Worm (Caenorhabditis elegans) whole organism, late embryonic: ENCODE results near the gene acr-10.
A peak's percentile ranks its signal among the peaks of the same experiment; 100 is the strongest.

ENCODE experiments used
- C38D4.7 ChIP-seq: fragments of 200-800 bp; sonication (Bioruptor generic); optimal IDR thresholded peaks from 2 replicates; lab custom pipeline; 2018; ENCODE audit warnings: mild to moderate bottlenecking, missing genetic modification characterization, moderate library complexity, missing compliant biosample characterization
- K02D7.2 ChIP-seq: sonication (generic microtip); optimal IDR thresholded peaks from 2 replicates; lab custom pipeline; 2017; ENCODE audit warnings: mild to moderate bottlenecking, missing genetic modification characterization, missing compliant biosample characterization
- K09A11.1 ChIP-seq: sonication (generic microtip); optimal IDR thresholded peaks from 2 replicates; lab custom pipeline; 2017; ENCODE audit warnings: antibody characterized with exemption, mild to moderate bottlenecking, missing genetic modification characterization, missing compliant biosample characterization; ENCODE audit not compliant: insufficient read depth
- T23F11.4 ChIP-seq: fragments of 200-800 bp; sonication (Bioruptor generic); optimal IDR thresholded peaks from 2 replicates; lab custom pipeline; 2018; ENCODE audit warnings: mild to moderate bottlenecking, missing genetic modification characterization, missing compliant biosample characterization
- Y22D7AL.16 ChIP-seq: sonication (generic microtip); optimal IDR thresholded peaks from 2 replicates; lab custom pipeline; 2016; ENCODE audit warnings: missing genetic modification characterization, missing compliant biosample characterization
- ama-1 ChIP-seq: fragments of 150-350 bp; optimal IDR thresholded peaks from 2 replicates; lab custom pipeline; 2014
- ceh-14 ChIP-seq: sonication (generic microtip); optimal IDR thresholded peaks from 2 replicates; lab custom pipeline; 2016; ENCODE audit warnings: missing genotype, missing genetic modification characterization, missing compliant biosample characterization
- ceh-18 ChIP-seq: sonication (generic microtip); optimal IDR thresholded peaks from 2 replicates; lab custom pipeline; 2016; ENCODE audit warnings: missing genetic modification characterization, missing compliant biosample characterization
- ceh-19 ChIP-seq: fragments of 200-800 bp; sonication (Bioruptor generic); optimal IDR thresholded peaks from 2 replicates; lab custom pipeline; 2018; ENCODE audit warnings: mild to moderate bottlenecking, missing genetic modification characterization, missing compliant biosample characterization
- ceh-2 ChIP-seq: sonication (generic microtip); optimal IDR thresholded peaks from 2 replicates; lab custom pipeline; 2016; ENCODE audit warnings: missing genotype, missing genetic modification characterization, missing compliant biosample characterization
- ceh-24 ChIP-seq: sonication (generic microtip); optimal IDR thresholded peaks from 2 replicates; lab custom pipeline; 2016; ENCODE audit warnings: mild to moderate bottlenecking, missing genetic modification characterization, missing compliant biosample characterization
- ceh-31 ChIP-seq: sonication (generic microtip); optimal IDR thresholded peaks from 2 replicates; lab custom pipeline; 2016; ENCODE audit warnings: missing genetic modification characterization, missing compliant biosample characterization
- ceh-34 ChIP-seq: sonication (generic microtip); optimal IDR thresholded peaks from 2 replicates; lab custom pipeline; 2016; ENCODE audit warnings: mild to moderate bottlenecking, missing genetic modification characterization, missing compliant biosample characterization
- ceh-45 ChIP-seq: fragments of 200-800 bp; sonication (Bioruptor generic); IDR thresholded peaks from 2 replicates; pipeline ENCODE4 v1.3.6; 2022; ENCODE audit warnings: missing genetic modification reagents, missing genetic modification characterization, missing compliant biosample characterization
- ceh-48 ChIP-seq: sonication (generic microtip); optimal IDR thresholded peaks from 2 replicates; lab custom pipeline; 2016; ENCODE audit warnings: missing genetic modification characterization, inconsistent platforms, missing compliant biosample characterization
- ceh-6 ChIP-seq: fragments of 200-800 bp; sonication (Bioruptor generic); optimal IDR thresholded peaks from 2 replicates; lab custom pipeline; 2018; ENCODE audit warnings: mild to moderate bottlenecking, missing genetic modification characterization, missing compliant biosample characterization
- ceh-9 ChIP-seq: sonication (generic microtip); optimal IDR thresholded peaks from 2 replicates; lab custom pipeline; 2016; ENCODE audit warnings: mild to moderate bottlenecking, missing genetic modification characterization, inconsistent platforms, missing compliant biosample characterization
- che-1 ChIP-seq: sonication (generic microtip); optimal IDR thresholded peaks from 2 replicates; lab custom pipeline; 2016; ENCODE audit warnings: mild to moderate bottlenecking, missing genetic modification characterization, missing compliant biosample characterization
- dmd-4 ChIP-seq: sonication (generic microtip); optimal IDR thresholded peaks from 2 replicates; lab custom pipeline; 2016; ENCODE audit warnings: borderline replicate concordance, missing genetic modification characterization, missing compliant biosample characterization
- dve-1 ChIP-seq: sonication (generic microtip); optimal IDR thresholded peaks from 2 replicates; lab custom pipeline; 2017; ENCODE audit warnings: antibody characterized with exemption, mild to moderate bottlenecking, missing genetic modification characterization, missing compliant biosample characterization
- elt-2 ChIP-seq: sonication (generic microtip); optimal IDR thresholded peaks from 2 replicates; lab custom pipeline; 2016; ENCODE audit warnings: missing genetic modification reagents, missing genetic modification characterization, missing compliant biosample characterization
- elt-4 ChIP-seq: sonication (generic microtip); optimal IDR thresholded peaks from 2 replicates; lab custom pipeline; 2016; ENCODE audit warnings: missing genetic modification characterization, missing compliant biosample characterization
- ets-4 ChIP-seq: sonication (generic microtip); optimal IDR thresholded peaks from 2 replicates; lab custom pipeline; 2016; ENCODE audit warnings: missing genetic modification characterization, missing compliant biosample characterization
- eyg-1 ChIP-seq: sonication (generic microtip); optimal IDR thresholded peaks from 2 replicates; lab custom pipeline; 2016; ENCODE audit warnings: missing genotype, missing genetic modification characterization, missing compliant biosample characterization
- fax-1 ChIP-seq: sonication (generic microtip); optimal IDR thresholded peaks from 2 replicates; lab custom pipeline; 2016; ENCODE audit warnings: missing genotype, missing genetic modification characterization, missing compliant biosample characterization
- gmeb-2 ChIP-seq: sonication (generic microtip); optimal IDR thresholded peaks from 2 replicates; lab custom pipeline; 2016; ENCODE audit warnings: missing genetic modification characterization, inconsistent platforms, missing compliant biosample characterization
- hlh-13 ChIP-seq: fragments of 200-800 bp; sonication (Bioruptor generic); optimal IDR thresholded peaks from 2 replicates; lab custom pipeline; 2018; ENCODE audit warnings: mild to moderate bottlenecking, missing genetic modification characterization, missing compliant biosample characterization
- hlh-30 ChIP-seq: sonication (generic microtip); optimal IDR thresholded peaks from 2 replicates; lab custom pipeline; 2017; ENCODE audit warnings: antibody characterized with exemption, missing genetic modification characterization, missing compliant biosample characterization; ENCODE audit not compliant: insufficient read depth
- hlh-8 ChIP-seq: sonication (generic microtip); optimal IDR thresholded peaks from 2 replicates; lab custom pipeline; 2016; ENCODE audit warnings: missing genotype, missing genetic modification characterization, missing compliant biosample characterization
- lin-11 ChIP-seq: fragments of 200-800 bp; sonication (Bioruptor generic); optimal IDR thresholded peaks from 2 replicates; lab custom pipeline; 2018; ENCODE audit warnings: mild to moderate bottlenecking, missing genetic modification characterization, missing compliant biosample characterization
- madf-2 ChIP-seq: sonication (generic microtip); optimal IDR thresholded peaks from 2 replicates; lab custom pipeline; 2017; ENCODE audit warnings: missing genetic modification characterization, missing compliant biosample characterization
- mec-3 ChIP-seq: sonication (generic microtip); optimal IDR thresholded peaks from 2 replicates; lab custom pipeline; 2016; ENCODE audit warnings: borderline replicate concordance, missing genetic modification characterization, missing compliant biosample characterization
- nfya-1 ChIP-seq: sonication (generic microtip); optimal IDR thresholded peaks from 2 replicates; lab custom pipeline; 2017; ENCODE audit warnings: missing genetic modification characterization, mild to moderate bottlenecking, missing compliant biosample characterization, antibody characterized with exemption, moderate library complexity
- nhr-11 ChIP-seq: fragments of 150-350 bp; optimal IDR thresholded peaks from 2 replicates; lab custom pipeline; 2014; ENCODE audit warnings: missing biosample characterization, missing genetic modification characterization
- nhr-232 ChIP-seq: sonication (generic microtip); optimal IDR thresholded peaks from 2 replicates; lab custom pipeline; 2016; ENCODE audit warnings: missing genetic modification characterization, missing compliant biosample characterization
- npax-4 ChIP-seq: sonication (generic microtip); optimal IDR thresholded peaks from 2 replicates; lab custom pipeline; 2016; ENCODE audit warnings: missing genetic modification characterization, missing compliant biosample characterization
- pat-9 ChIP-seq: fragments of 200-800 bp; sonication (Bioruptor generic); optimal IDR thresholded peaks from 2 replicates; lab custom pipeline; 2018; ENCODE audit warnings: mild to moderate bottlenecking, missing genetic modification characterization, moderate library complexity, missing compliant biosample characterization
- pax-1 ChIP-seq: fragments of 150-350 bp; optimal IDR thresholded peaks from 2 replicates; lab custom pipeline; 2014; ENCODE audit warnings: missing biosample characterization, missing genetic modification characterization
- pha-4 ChIP-seq: fragments of 150-350 bp; optimal IDR thresholded peaks from 2 replicates; lab custom pipeline; 2018; ENCODE audit warnings: missing biosample characterization, missing genetic modification reagents, missing genetic modification characterization
- pqm-1 ChIP-seq: sonication (generic microtip); optimal IDR thresholded peaks from 2 replicates; lab custom pipeline; 2016; ENCODE audit warnings: missing genetic modification characterization, missing compliant biosample characterization
- pros-1 ChIP-seq: fragments of 150-350 bp; optimal IDR thresholded peaks from 2 replicates; lab custom pipeline; 2014; ENCODE audit warnings: missing biosample characterization, missing genetic modification reagents, missing genetic modification characterization
- rnt-1 ChIP-seq: sonication (generic microtip); optimal IDR thresholded peaks from 2 replicates; lab custom pipeline; 2016; ENCODE audit warnings: missing genetic modification characterization, missing compliant biosample characterization
- sox-2 ChIP-seq: fragments of 200-800 bp; sonication (Bioruptor generic); IDR thresholded peaks from 2 replicates; pipeline ENCODE4 v1.3.6; 2022; ENCODE audit warnings: missing genetic modification reagents, missing genetic modification characterization, missing compliant biosample characterization
- sox-4 ChIP-seq: sonication (generic microtip); optimal IDR thresholded peaks from 2 replicates; lab custom pipeline; 2017; ENCODE audit warnings: mild to moderate bottlenecking, missing genetic modification characterization, inconsistent platforms, missing compliant biosample characterization
- syd-9 ChIP-seq: sonication (generic microtip); optimal IDR thresholded peaks from 2 replicates; lab custom pipeline; 2016; ENCODE audit warnings: mild to moderate bottlenecking, missing genetic modification characterization, moderate library complexity, missing compliant biosample characterization
- tbx-2 ChIP-seq: sonication (generic microtip); optimal IDR thresholded peaks from 2 replicates; lab custom pipeline; 2016; ENCODE audit warnings: missing genetic modification characterization, missing compliant biosample characterization
- tbx-7 ChIP-seq: sonication (generic microtip); optimal IDR thresholded peaks from 2 replicates; lab custom pipeline; 2016; ENCODE audit warnings: missing genotype, missing genetic modification characterization, missing compliant biosample characterization
- ttx-3 ChIP-seq: sonication (generic microtip); optimal IDR thresholded peaks from 2 replicates; lab custom pipeline; 2016; ENCODE audit warnings: missing genetic modification reagents, missing genetic modification characterization, missing compliant biosample characterization
- unc-3 ChIP-seq, 2 experiments: fragments of 200-800 bp in 1 of 2; sonication (Bioruptor generic) in 1 of 2; sonication (generic microtip) in 1 of 2; conservative IDR thresholded peaks in 1 of 2; optimal IDR thresholded peaks in 1 of 2; 2 replicates each; pipeline versions ENCODE4 v1.3.6 to Lab custom; 2016 to 2022; ENCODE audit warnings: missing compliant biosample characterization in 2 of 2, missing genetic modification characterization in 2 of 2, missing genetic modification reagents in 1 of 2
- unc-42 ChIP-seq: sonication (generic microtip); optimal IDR thresholded peaks from 2 replicates; lab custom pipeline; 2016; ENCODE audit warnings: missing genotype, missing genetic modification characterization, missing compliant biosample characterization
- unc-55 ChIP-seq: sonication (generic microtip); optimal IDR thresholded peaks from 2 replicates; lab custom pipeline; 2017; ENCODE audit warnings: missing biosample characterization, missing genetic modification reagents, missing genetic modification characterization
- unc-86 ChIP-seq: sonication (generic microtip); optimal IDR thresholded peaks from 2 replicates; lab custom pipeline; 2016; ENCODE audit warnings: missing genetic modification characterization, missing compliant biosample characterization
- ztf-16 ChIP-seq: sonication (generic microtip); optimal IDR thresholded peaks from 2 replicates; lab custom pipeline; 2017; ENCODE audit warnings: missing genetic modification characterization, missing compliant biosample characterization

Gene acr-10

ce11 chrX:3994418-3994817 lies 27.6 kb upstream of the acr-10 start:
- TF ChIP-seq ceh-14 (tag; lab: Kevin White, UChicago) (peak; percentile 15), dmd-4 (tag; lab: Kevin White, UChicago) (no peak), nhr-11 (tag; lab: Kevin White, UChicago) (no peak), unc-55 (GFP tag; lab: Kevin White, UChicago) (no peak), pha-4 (tag; lab: Kevin White, UChicago) (no peak), ama-1 (lab: Kevin White, UChicago) (no peak), K02D7.2 (tag; lab: Kevin White, UChicago) (no peak), ttx-3 (peak; percentile 33), eyg-1 (peak; percentile 7), hlh-13 (GFP tag; lab: Kevin White, UChicago) (no peak), nfya-1 (no peak), pros-1 (tag; lab: Kevin White, UChicago) (no peak), nhr-232 (tag; lab: Kevin White, UChicago) (peak; percentile 52), ztf-16 (tag; lab: Kevin White, UChicago) (peak; percentile 21), pat-9 (tag; lab: Kevin White, UChicago) (no peak), ceh-9 (no peak), sox-4 (tag; lab: Kevin White, UChicago) (peak; percentile 63), rnt-1 (peak; percentile 67), pqm-1 (tag; lab: Kevin White, UChicago) (no peak), unc-3 (GFP tag; conservative IDR thresholded peaks at IDR 0.05; lab: Robert Waterston, UW) (peak; percentile 45), unc-3 (tag; optimal IDR thresholded peaks at IDR 0.05; lab: Kevin White, UChicago) (peak; percentile 33), K09A11.1 (tag; lab: Kevin White, UChicago) (peak; percentile 25), tbx-2 (tag; lab: Kevin White, UChicago) (peak; percentile 32), syd-9 (no peak), dve-1 (tag; lab: Kevin White, UChicago) (no peak), ceh-45 (GFP tag; lab: Robert Waterston, UW) (0 out of 2 replicates have a peak, but pooled peaks have one; percentile 9), lin-11 (tag; lab: Kevin White, UChicago) (peak; percentile 48), T23F11.4 (GFP tag; lab: Kevin White, UChicago) (peak; percentile 31), gmeb-2 (peak; percentile 57), ets-4 (tag; lab: Kevin White, UChicago) (no peak), npax-4 (tag; lab: Kevin White, UChicago) (no peak), ceh-48 (tag; lab: Kevin White, UChicago) (peak; percentile 27), madf-2 (peak; percentile 16), ceh-2 (tag; lab: Kevin White, UChicago) (no peak), ceh-34 (tag; lab: Kevin White, UChicago) (no peak), tbx-7 (tag; lab: Kevin White, UChicago) (no peak), pax-1 (tag; lab: Kevin White, UChicago) (no peak), hlh-30 (tag; lab: Kevin White, UChicago) (no peak), hlh-8 (tag; lab: Kevin White, UChicago) (no peak), ceh-18 (tag; lab: Kevin White, UChicago) (no peak), C38D4.7 (GFP tag; lab: Kevin White, UChicago) (peak; percentile 51), ceh-19 (GFP tag; lab: Kevin White, UChicago) (peak; percentile 63), che-1 (tag; lab: Kevin White, UChicago) (peak; percentile 64), ceh-31 (peak; percentile 15), ceh-6 (GFP tag; lab: Kevin White, UChicago) (peak; percentile 65), Y22D7AL.16 (tag; lab: Kevin White, UChicago) (peak; percentile 38), unc-86 (tag; lab: Kevin White, UChicago) (no peak), sox-2 (GFP tag; lab: Robert Waterston, UW) (peak; percentile 44; the same call in 1 of the 2 replicates), fax-1 (peak; percentile 43), ceh-24 (tag; lab: Kevin White, UChicago) (no peak), elt-2 (tag; lab: Kevin White, UChicago) (peak; percentile 40), unc-42 (tag; lab: Kevin White, UChicago) (no peak), elt-4 (tag; lab: Kevin White, UChicago) (no peak), mec-3 (tag; lab: Kevin White, UChicago) (no peak)
